Worm (Caenorhabditis elegans) whole organism, young adult: Measurements from ENCODE around the gene taf-13.

Experiments used
- B0019.2 ChIP-seq: fragments of 200-800 bp; sonication (Bioruptor generic); conservative IDR thresholded peaks from 2 replicates; pipeline ENCODE4 v1.3.6; 2022; ENCODE audit warnings: missing genetic modification reagents, missing genetic modification characterization, missing compliant biosample characterization
- C17E4.6 ChIP-seq: fragments of 200-800 bp; sonication (Bioruptor generic); IDR thresholded peaks from 2 replicates; pipeline ENCODE4 v1.3.6; 2022; ENCODE audit warnings: missing genetic modification reagents, missing genetic modification characterization, missing compliant biosample characterization
- F22D6.2 ChIP-seq: sonication (generic microtip); optimal IDR thresholded peaks from 2 replicates; lab custom pipeline; 2016; ENCODE audit warnings: mild to moderate bottlenecking, missing genetic modification characterization, missing compliant biosample characterization
- F23B12.7 ChIP-seq: sonication (generic microtip); optimal IDR thresholded peaks from 2 replicates; lab custom pipeline; 2017; ENCODE audit warnings: missing genetic modification characterization, mild to moderate bottlenecking, missing compliant biosample characterization, antibody characterized with exemption, moderate library complexity; ENCODE audit not compliant: insufficient read depth
- F33H1.4 ChIP-seq: fragments of 200-800 bp; sonication (Bioruptor generic); IDR thresholded peaks from 2 replicates; pipeline ENCODE4 v1.3.6; 2022; ENCODE audit warnings: missing genetic modification reagents, missing genetic modification characterization, missing compliant biosample characterization
- F39B2.1 ChIP-seq: fragments of 200-800 bp; sonication (Bioruptor generic); IDR thresholded peaks from 2 replicates; pipeline ENCODE4 v1.3.6; 2022; ENCODE audit warnings: missing genetic modification reagents, missing genetic modification characterization, missing compliant biosample characterization
- F55B11.4 ChIP-seq: sonication (generic microtip); optimal IDR thresholded peaks from 2 replicates; lab custom pipeline; 2016; ENCODE audit warnings: missing compliant biosample characterization, missing genetic modification characterization, borderline replicate concordance; ENCODE audit not compliant: insufficient read depth
- F57A8.1 ChIP-seq: fragments of 200-800 bp; sonication (Bioruptor generic); optimal IDR thresholded peaks from 2 replicates; lab custom pipeline; 2018; ENCODE audit warnings: mild to moderate bottlenecking, missing genetic modification characterization, moderate library complexity, missing compliant biosample characterization
- F57C9.4 ChIP-seq: sonication (generic microtip); optimal IDR thresholded peaks from 2 replicates; lab custom pipeline; 2017; ENCODE audit warnings: mild to moderate bottlenecking, missing genetic modification characterization, missing compliant biosample characterization
- K11D2.4 ChIP-seq: fragments of 200-800 bp; sonication (Bioruptor generic); IDR thresholded peaks from 2 replicates; pipeline ENCODE4 v1.3.6; 2022; ENCODE audit warnings: missing genetic modification reagents, missing genetic modification characterization, missing compliant biosample characterization
- T07F8.4 ChIP-seq: sonication (generic microtip); optimal IDR thresholded peaks from 2 replicates; lab custom pipeline; 2016; ENCODE audit warnings: mild to moderate bottlenecking, missing genetic modification characterization, moderate library complexity, missing compliant biosample characterization
- T26A5.8 ChIP-seq: sonication (generic microtip); optimal IDR thresholded peaks from 2 replicates; lab custom pipeline; 2016; ENCODE audit warnings: missing genetic modification characterization, missing compliant biosample characterization
- akir-1 ChIP-seq: fragments of 200-800 bp; sonication (Bioruptor generic); optimal IDR thresholded peaks from 2 replicates; lab custom pipeline; 2018; ENCODE audit warnings: mild to moderate bottlenecking, missing genetic modification characterization, moderate library complexity, missing compliant biosample characterization
- ama-1 ChIP-seq, 3 experiments: fragments of 150-350 bp in 1 of 3; sonication (generic microtip) in 2 of 3; optimal IDR thresholded peaks; 2 replicates each; lab custom pipeline; 2014 to 2018; ENCODE audit warnings: missing biosample characterization in 2 of 3, missing genetic modification characterization in 2 of 3, missing genetic modification reagents in 2 of 3
- athp-1 ChIP-seq: sonication (generic microtip); optimal IDR thresholded peaks from 2 replicates; lab custom pipeline; 2017; ENCODE audit warnings: mild to moderate bottlenecking, missing genetic modification characterization, missing compliant biosample characterization
- attf-3 ChIP-seq: fragments of 200-800 bp; sonication (Bioruptor generic); conservative IDR thresholded peaks from 2 replicates; pipeline ENCODE4 v1.3.6; 2022; ENCODE audit warnings: missing genetic modification reagents, missing genetic modification characterization, missing compliant biosample characterization
- bed-1 ChIP-seq: fragments of 200-800 bp; sonication (Bioruptor generic); IDR thresholded peaks from 2 replicates; pipeline ENCODE4 v1.3.6; 2022; ENCODE audit warnings: missing genetic modification reagents, missing genetic modification characterization, missing compliant biosample characterization
- cebp-2 ChIP-seq: fragments of 200-800 bp; sonication (Bioruptor generic); IDR thresholded peaks from 2 replicates; pipeline ENCODE4 v1.3.6; 2022; ENCODE audit warnings: missing genetic modification characterization, missing compliant biosample characterization
- ceh-100 ChIP-seq: fragments of 200-800 bp; sonication (Bioruptor generic); IDR thresholded peaks from 2 replicates; pipeline ENCODE4 v1.3.6; 2022; ENCODE audit warnings: missing genetic modification reagents, missing genetic modification characterization, missing compliant biosample characterization
- ceh-58 ChIP-seq: fragments of 200-800 bp; sonication (Bioruptor generic); IDR thresholded peaks from 2 replicates; pipeline ENCODE4 v1.3.6; 2022; ENCODE audit warnings: missing genetic modification characterization, missing compliant biosample characterization
- chd-7 ChIP-seq: sonication (generic microtip); optimal IDR thresholded peaks from 2 replicates; lab custom pipeline; 2016; ENCODE audit warnings: mild to moderate bottlenecking, missing genetic modification characterization, moderate library complexity, missing compliant biosample characterization
- dpff-1 ChIP-seq: sonication (generic microtip); optimal IDR thresholded peaks from 2 replicates; lab custom pipeline; 2017; ENCODE audit warnings: mild to moderate bottlenecking, missing genetic modification characterization, missing compliant biosample characterization
- fkh-3 ChIP-seq: sonication (generic microtip); optimal IDR thresholded peaks from 2 replicates; lab custom pipeline; 2016; ENCODE audit warnings: mild to moderate bottlenecking, missing genetic modification characterization, missing compliant biosample characterization
- gei-17 ChIP-seq: fragments of 200-800 bp; sonication (Bioruptor generic); optimal IDR thresholded peaks from 2 replicates; lab custom pipeline; 2018; ENCODE audit warnings: mild to moderate bottlenecking, missing genetic modification characterization, missing compliant biosample characterization
- hmg-1.2 ChIP-seq: fragments of 200-800 bp; sonication (Bioruptor generic); IDR thresholded peaks from 2 replicates; pipeline ENCODE4 v1.3.6; 2022; ENCODE audit warnings: missing genetic modification reagents, missing genetic modification characterization, missing compliant biosample characterization
- hrde-1 ChIP-seq: sonication (generic microtip); optimal IDR thresholded peaks from 2 replicates; lab custom pipeline; 2016; ENCODE audit warnings: missing genetic modification characterization, mild to moderate bottlenecking, missing compliant biosample characterization, moderate library complexity, missing genotype, missing genetic modification reagents, borderline replicate concordance
- hsf-1 ChIP-seq: fragments of 200-800 bp; sonication (Bioruptor generic); IDR thresholded peaks from 2 replicates; pipeline ENCODE4 v1.3.6; 2022; ENCODE audit warnings: missing genetic modification reagents, missing genetic modification characterization, missing compliant biosample characterization
- let-526 ChIP-seq: fragments of 200-800 bp; sonication (Bioruptor generic); IDR thresholded peaks from 2 replicates; pipeline ENCODE4 v1.3.6; 2022; ENCODE audit warnings: missing genetic modification reagents, missing genetic modification characterization, missing compliant biosample characterization
- lsl-1 ChIP-seq: fragments of 200-800 bp; sonication (Bioruptor generic); optimal IDR thresholded peaks from 2 replicates; lab custom pipeline; 2018; ENCODE audit warnings: mild to moderate bottlenecking, missing genetic modification characterization, moderate library complexity, missing compliant biosample characterization
- mcd-1 ChIP-seq: fragments of 200-800 bp; sonication (Bioruptor generic); IDR thresholded peaks from 2 replicates; pipeline ENCODE4 v1.3.6; 2022; ENCODE audit warnings: missing genetic modification reagents, missing genetic modification characterization, missing compliant biosample characterization
- mxl-1 ChIP-seq: sonication (generic microtip); optimal IDR thresholded peaks from 2 replicates; lab custom pipeline; 2016; ENCODE audit warnings: missing genetic modification characterization, missing compliant biosample characterization
- nfya-2 ChIP-seq: fragments of 200-800 bp; sonication (Bioruptor generic); IDR thresholded peaks from 2 replicates; pipeline ENCODE4 v1.3.6; 2022; ENCODE audit warnings: missing genetic modification reagents, missing genetic modification characterization, missing compliant biosample characterization
- nhr-80 ChIP-seq: sonication (generic microtip); optimal IDR thresholded peaks from 2 replicates; lab custom pipeline; 2016; ENCODE audit warnings: missing genetic modification characterization, missing compliant biosample characterization
- pbrm-1 ChIP-seq: fragments of 200-800 bp; sonication (Bioruptor generic); IDR thresholded peaks from 2 replicates; pipeline ENCODE4 v1.3.6; 2022; ENCODE audit warnings: missing genetic modification reagents, missing genetic modification characterization, missing compliant biosample characterization
- pha-4 ChIP-seq: fragments of 150-350 bp; sonication (generic microtip); optimal IDR thresholded peaks from 2 replicates; lab custom pipeline; 2014; ENCODE audit warnings: missing biosample characterization, missing genetic modification reagents, missing genetic modification characterization
- rcor-1 ChIP-seq: fragments of 200-800 bp; sonication (Bioruptor generic); IDR thresholded peaks from 2 replicates; pipeline ENCODE4 v1.3.6; 2022; ENCODE audit warnings: missing genetic modification reagents, missing genetic modification characterization, missing compliant biosample characterization
- snpc-3.4 ChIP-seq: sonication (generic microtip); optimal IDR thresholded peaks from 2 replicates; lab custom pipeline; 2017; ENCODE audit warnings: missing genetic modification characterization, mild to moderate bottlenecking, missing compliant biosample characterization, antibody characterized with exemption, moderate library complexity, missing genotype, missing genetic modification reagents
- somi-1 ChIP-seq: fragments of 200-800 bp; sonication (Bioruptor generic); optimal IDR thresholded peaks from 2 replicates; lab custom pipeline; 2018; ENCODE audit warnings: mild to moderate bottlenecking, missing genetic modification characterization, missing compliant biosample characterization
- unc-130 ChIP-seq: sonication (generic microtip); optimal IDR thresholded peaks from 2 replicates; lab custom pipeline; 2016; ENCODE audit warnings: missing genetic modification reagents, missing genetic modification characterization, missing compliant biosample characterization
- xnd-1 ChIP-seq: sonication (generic microtip); optimal IDR thresholded peaks from 2 replicates; lab custom pipeline; 2016; ENCODE audit warnings: missing genotype, missing genetic modification reagents, missing genetic modification characterization, missing compliant biosample characterization
- zfh-2 ChIP-seq: fragments of 200-800 bp; sonication (Bioruptor generic); conservative IDR thresholded peaks from 2 replicates; pipeline ENCODE4 v1.3.6; 2022; ENCODE audit warnings: missing genetic modification reagents, missing genetic modification characterization, missing compliant biosample characterization
- zim-3 ChIP-seq: sonication (generic microtip); optimal IDR thresholded peaks from 2 replicates; lab custom pipeline; 2017; ENCODE audit warnings: mild to moderate bottlenecking, missing genetic modification characterization, moderate library complexity, missing compliant biosample characterization
- ztf-26 ChIP-seq: sonication (generic microtip); optimal IDR thresholded peaks from 2 replicates; lab custom pipeline; 2017; ENCODE audit warnings: missing genetic modification characterization, missing compliant biosample characterization
- ztf-28 ChIP-seq: fragments of 200-800 bp; sonication (Bioruptor generic); IDR thresholded peaks from 2 replicates; pipeline ENCODE4 v1.3.6; 2022; ENCODE audit warnings: missing genetic modification reagents, missing genetic modification characterization, missing compliant biosample characterization
- ztf-3 ChIP-seq: fragments of 200-800 bp; sonication (Bioruptor generic); optimal IDR thresholded peaks from 2 replicates; lab custom pipeline; 2018; ENCODE audit warnings: mild to moderate bottlenecking, missing genetic modification characterization, missing compliant biosample characterization
- ztf-6 ChIP-seq: fragments of 200-800 bp; sonication (Bioruptor generic); IDR thresholded peaks from 2 replicates; pipeline ENCODE4 v1.3.6; 2022; ENCODE audit warnings: missing genetic modification reagents, missing genetic modification characterization, missing compliant biosample characterization

taf-13 gene

ce11 chrII:10559671-10560184, 45.7 kb downstream of the taf-13 start (continued):
- TF ChIP-seq let-526 (no peak), F55B11.4 (no peak), F23B12.7 (no peak), B0019.2 (GFP tag; lab: Robert Waterston, UW) (no peak), lsl-1 (GFP tag; lab: Kevin White, UChicago) (peak; percentile 36), zfh-2 (no peak), rcor-1 (GFP tag; lab: Robert Waterston, UW) (0 out of 2 replicates have a peak, but pooled peaks have one; percentile 5), somi-1 (GFP tag; lab: Kevin White, UChicago) (no peak), F22D6.2 (tag; lab: Kevin White, UChicago) (no peak), pbrm-1 (GFP tag; lab: Robert Waterston, UW) (0 out of 2 replicates have a peak, but pooled peaks have one; percentile 57)

ce11 chrII:10558962-10559415, 46.4 kb downstream of the taf-13 start:
- no peak for TF ChIP-seq nhr-80 (tag; lab: Kevin White, UChicago)
- TF ChIP-seq ama-1 (optimal IDR thresholded peaks at IDR 0.05; lab: Kevin White, UChicago) = no peak
- no peak for TF ChIP-seq ama-1 (GFP tag; optimal IDR thresholded peaks at IDR 0.05; lab: Kevin White, UChicago)
- no peak for TF ChIP-seq snpc-3.4 (tag; lab: Kevin White, UChicago)
- no peak for TF ChIP-seq pha-4 (tag; lab: Kevin White, UChicago)
- no peak for TF ChIP-seq ztf-28 (GFP tag; lab: Robert Waterston, UW)
- no peak for TF ChIP-seq xnd-1
- TF ChIP-seq T26A5.8 (tag; lab: Kevin White, UChicago) = no peak
- no peak for TF ChIP-seq dpff-1 (tag; lab: Kevin White, UChicago)
- no peak for TF ChIP-seq cebp-2 (GFP tag; lab: Robert Waterston, UW)
- TF ChIP-seq hrde-1 (tag; lab: Kevin White, UChicago) = no peak
- no peak for TF ChIP-seq F39B2.1 (GFP tag; lab: Robert Waterston, UW)
- TF ChIP-seq ztf-26 = peak; percentile 44
- no peak for TF ChIP-seq fkh-3 (tag; lab: Kevin White, UChicago)
- 0 out of 2 replicates have a peak, but pooled peaks have one; percentile 13 for TF ChIP-seq hsf-1
- TF ChIP-seq ceh-100 (GFP tag; lab: Robert Waterston, UW) = no peak
- TF ChIP-seq mxl-1 (tag; lab: Kevin White, UChicago) = no peak
- no peak for TF ChIP-seq akir-1 (GFP tag; lab: Kevin White, UChicago)
- TF ChIP-seq F55B11.4 = no peak
- no peak for TF ChIP-seq athp-1 (tag; lab: Kevin White, UChicago)
- TF ChIP-seq B0019.2 (GFP tag; lab: Robert Waterston, UW) = no peak
- no peak for TF ChIP-seq ztf-6
- no peak for TF ChIP-seq attf-3 (GFP tag; lab: Robert Waterston, UW)
- no peak for TF ChIP-seq gei-17 (GFP tag; lab: Kevin White, UChicago)
- peak; percentile 39; the same call in 1 of the 2 replicates for TF ChIP-seq mcd-1 (GFP tag; lab: Robert Waterston, UW)
- TF ChIP-seq ztf-3 = no peak
- TF ChIP-seq hmg-1.2 (GFP tag; lab: Robert Waterston, UW) = peak; percentile 62
- no peak for TF ChIP-seq F23B12.7
- peak; percentile 85 for TF ChIP-seq K11D2.4 (GFP tag; lab: Robert Waterston, UW)
- TF ChIP-seq chd-7 (tag; lab: Kevin White, UChicago) = peak; percentile 38
- no peak for TF ChIP-seq nfya-2 (GFP tag; lab: Robert Waterston, UW)
- TF ChIP-seq T07F8.4 (tag; lab: Kevin White, UChicago) = no peak
- no peak for TF ChIP-seq zim-3 (tag; lab: Kevin White, UChicago)
- no peak for TF ChIP-seq rcor-1 (GFP tag; lab: Robert Waterston, UW)
- TF ChIP-seq C17E4.6 (GFP tag; lab: Robert Waterston, UW) = no peak
- no peak for TF ChIP-seq F33H1.4 (GFP tag; lab: Robert Waterston, UW)
- no peak for TF ChIP-seq F57C9.4
- TF ChIP-seq bed-1 (GFP tag; lab: Robert Waterston, UW) = 0 out of 2 replicates have a peak, but pooled peaks have one; percentile 4
- TF ChIP-seq let-526 = no peak
- TF ChIP-seq unc-130 = no peak
- TF ChIP-seq ceh-58 = no peak
- no peak for TF ChIP-seq F57A8.1 (GFP tag; lab: Kevin White, UChicago)
- TF ChIP-seq zfh-2 = peak; percentile 78
